Worm (Caenorhabditis elegans): ENCODE results near the gene F55C12.6.
A peak's percentile ranks its signal among the peaks of the same experiment; 100 is the strongest.

Gene F55C12.6

DNA sequence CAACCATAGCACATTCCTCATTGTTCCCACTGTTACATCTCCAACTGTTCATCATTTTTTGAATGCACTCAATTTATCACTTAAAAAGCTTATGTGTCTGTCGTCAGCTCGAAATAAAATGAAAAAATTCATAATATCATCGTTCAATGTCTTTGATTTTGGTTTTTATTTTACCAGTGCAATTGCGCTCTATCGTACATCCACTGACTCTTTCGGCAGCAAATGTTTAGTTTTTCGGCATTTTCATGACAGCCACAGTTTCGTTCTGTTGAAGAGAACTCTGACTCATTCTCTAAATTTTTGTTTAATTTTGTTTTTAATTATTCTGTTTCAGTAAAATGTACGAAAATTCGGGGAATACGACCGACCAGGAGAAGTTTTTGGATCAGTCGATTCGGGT lies 31.5 kb upstream of the F55C12.6 start, which contains the start of gene vps-35:
Gene vps-35 (plus strand): TSS at position 335 of the 400 bp plus-strand sequence.
- TF ChIP-seq F37B4.10 (GFP tag; IDR thresholded peaks at IDR 0.05) (no peak), madf-6 (GFP tag; IDR thresholded peaks at IDR 0.05) (0 out of 2 replicates have a peak, but pooled peaks have one; percentile 8), hlh-26 (GFP tag; conservative IDR thresholded peaks at IDR 0.05) (no peak), K11D2.4 (GFP tag; IDR thresholded peaks at IDR 0.05) (no peak), ceh-40 (GFP tag; IDR thresholded peaks at IDR 0.05) (no peak), nhr-90 (tag; optimal IDR thresholded peaks at IDR 0.05) (no peak), atf-7 (tag; optimal IDR thresholded peaks at IDR 0.05) (no peak), mcd-1 (GFP tag; IDR thresholded peaks at IDR 0.05) (peak; percentile 82), snpc-4 (GFP tag; optimal IDR thresholded peaks at IDR 0.05) (no peak), snpc-4 (tag; optimal IDR thresholded peaks at IDR 0.05) (no peak), hsf-1 (GFP tag; IDR thresholded peaks at IDR 0.05) (no peak), pbrm-1 (GFP tag; IDR thresholded peaks at IDR 0.05) (no peak), ceh-100 (GFP tag; IDR thresholded peaks at IDR 0.05) (0 out of 2 replicates have a peak, but pooled peaks have one; percentile 14), hrde-1 (tag; optimal IDR thresholded peaks at IDR 0.05; ENCODE audit: borderline replicate concordance) (no peak), him-1 (tag; optimal IDR thresholded peaks at IDR 0.05) (no peak), ztf-26 (tag; optimal IDR thresholded peaks at IDR 0.05) (no peak), Y53F4B.3 (GFP tag; IDR thresholded peaks at IDR 0.05) (no peak), T26A5.8 (tag; optimal IDR thresholded peaks at IDR 0.05) (no peak), snpc-1.3 (tag; optimal IDR thresholded peaks at IDR 0.05; ENCODE audit: insufficient read depth) (no peak), ceh-27 (GFP tag; optimal IDR thresholded peaks at IDR 0.05) (no peak), F52B5.7 (tag; optimal IDR thresholded peaks at IDR 0.05) (no peak), F57A8.1 (GFP tag; optimal IDR thresholded peaks at IDR 0.05) (no peak), somi-1 (GFP tag; optimal IDR thresholded peaks at IDR 0.05) (no peak), attf-5 (GFP tag; optimal IDR thresholded peaks at IDR 0.05) (peak; percentile 63), lsy-27 (tag; optimal IDR thresholded peaks at IDR 0.05; ENCODE audit: borderline replicate concordance, insufficient read depth) (no peak), gei-17 (GFP tag; optimal IDR thresholded peaks at IDR 0.05) (no peak), cebp-1 (GFP tag; IDR thresholded peaks at IDR 0.05) (no peak), cebp-1 (tag; optimal IDR thresholded peaks at IDR 0.05) (peak; percentile 34), dox-1 (GFP tag; IDR thresholded peaks at IDR 0.05) (peak; percentile 54), mes-4 (tag; optimal IDR thresholded peaks at IDR 0.05) (no peak), F39B2.1 (GFP tag; IDR thresholded peaks at IDR 0.05) (no peak), egl-18 (GFP tag; IDR thresholded peaks at IDR 0.05) (no peak), unc-62 (GFP tag; optimal IDR thresholded peaks at IDR 0.05) (no peak), tlf-1 (GFP tag; optimal IDR thresholded peaks at IDR 0.05) (no peak), lir-1 (GFP tag; conservative IDR thresholded peaks at IDR 0.05) (no peak), C06A6.2 (GFP tag; conservative IDR thresholded peaks at IDR 0.05) (no peak), nhr-27 (tag; optimal IDR thresholded peaks at IDR 0.05) (no peak), ceh-79 (tag; optimal IDR thresholded peaks at IDR 0.05) (no peak), zfh-2 (GFP tag; conservative IDR thresholded peaks at IDR 0.05) (no peak), ekl-4 (GFP tag; IDR thresholded peaks at IDR 0.05) (no peak), F23B12.7 (tag; optimal IDR thresholded peaks at IDR 0.05; ENCODE audit: insufficient read depth) (peak; percentile 81), rec-8 (tag; optimal IDR thresholded peaks at IDR 0.05) (no peak), akir-1 (GFP tag; optimal IDR thresholded peaks at IDR 0.05) (no peak), athp-1 (tag; optimal IDR thresholded peaks at IDR 0.05) (no peak), snpc-3.4 (tag; optimal IDR thresholded peaks at IDR 0.05) (no peak), madf-10 (tag; optimal IDR thresholded peaks at IDR 0.05) (no peak), aptf-2 (GFP tag; conservative IDR thresholded peaks at IDR 0.05) (no peak), aptf-3 (GFP tag; IDR thresholded peaks at IDR 0.05) (no peak), egl-44 (GFP tag; IDR thresholded peaks at IDR 0.05) (no peak)

All from whole organism, young adult.